Fruit fly (Drosophila melanogaster) whole organism, prepupa: ENCODE data around the gene dpr3.

ENCODE experiments used
- CG15336 ChIP-seq: fragments of 200-800 bp; sonication (Bioruptor generic); IDR thresholded peaks from 2 replicates; pipeline ENCODE4 v1.3.6; 2022; ENCODE audit warnings: missing biosample characterization, missing genetic modification characterization
- CG1621 ChIP-seq: fragments of 200-800 bp; sonication (Bioruptor generic); optimal IDR thresholded peaks from 3 replicates; lab custom pipeline; 2018; ENCODE audit warnings: missing biosample characterization, mild to moderate bottlenecking, missing genetic modification characterization
- CG6163 ChIP-seq: fragments of 200-800 bp; sonication (Bioruptor generic); IDR thresholded peaks from 3 replicates; pipeline ENCODE4 v1.3.6; 2022; ENCODE audit warnings: missing biosample characterization, missing genetic modification characterization
- CG6808 ChIP-seq: fragments of 200-800 bp; sonication (Bioruptor generic); optimal IDR thresholded peaks from 3 replicates; lab custom pipeline; 2017; ENCODE audit warnings: missing biosample characterization, missing genetic modification characterization, mild to moderate bottlenecking, moderate library complexity, missing genetic modification reagents
- CG9139 ChIP-seq: fragments of 200-800 bp; sonication (Bioruptor generic); optimal IDR thresholded peaks from 3 replicates; lab custom pipeline; 2017; ENCODE audit warnings: missing biosample characterization, mild to moderate bottlenecking, missing genetic modification characterization
- Eip93F ChIP-seq: fragments of 200-800 bp; sonication (Bioruptor generic); optimal IDR thresholded peaks from 2 replicates; lab custom pipeline; 2016; ENCODE audit warnings: missing biosample characterization, mild to moderate bottlenecking, missing genetic modification characterization
- Ets96B ChIP-seq: fragments of 200-800 bp; optimal IDR thresholded peaks from 2 replicates; lab custom pipeline; 2019; ENCODE audit warnings: missing biosample characterization, mild to moderate bottlenecking, missing genetic modification characterization, moderate library complexity
- Sox14 ChIP-seq: fragments of 200-800 bp; sonication (Bioruptor generic); optimal IDR thresholded peaks from 3 replicates; lab custom pipeline; 2016; ENCODE audit warnings: missing biosample characterization, missing genetic modification characterization
- achi ChIP-seq: fragments of 200-800 bp; sonication (Bioruptor generic); optimal IDR thresholded peaks from 3 replicates; lab custom pipeline; 2016; ENCODE audit warnings: missing biosample characterization, missing genetic modification characterization
- acj6 ChIP-seq: fragments of 200-800 bp; sonication (Bioruptor generic); optimal IDR thresholded peaks from 3 replicates; lab custom pipeline; 2016; ENCODE audit warnings: missing biosample characterization, missing genetic modification characterization
- dsx ChIP-seq: fragments of 200-800 bp; optimal IDR thresholded peaks from 3 replicates; lab custom pipeline; 2019; ENCODE audit warnings: missing biosample characterization, mild to moderate bottlenecking, missing genetic modification characterization, moderate library complexity; ENCODE audit not compliant: poor library complexity, severe bottlenecking
- salr ChIP-seq, 2 experiments: fragments of 200-800 bp; sonication (Bioruptor generic); optimal IDR thresholded peaks; 3 replicates each; lab custom pipeline; 2016 to 2018; ENCODE audit warnings: missing biosample characterization in 2 of 2, missing genetic modification characterization in 2 of 2, mild to moderate bottlenecking in 1 of 2
- svp ChIP-seq: fragments of 200-800 bp; sonication (Bioruptor generic); peaks from one replicate; lab custom pipeline; 2016; ENCODE audit warnings: missing biosample characterization, missing genetic modification characterization

The dpr3 gene

DNA sequence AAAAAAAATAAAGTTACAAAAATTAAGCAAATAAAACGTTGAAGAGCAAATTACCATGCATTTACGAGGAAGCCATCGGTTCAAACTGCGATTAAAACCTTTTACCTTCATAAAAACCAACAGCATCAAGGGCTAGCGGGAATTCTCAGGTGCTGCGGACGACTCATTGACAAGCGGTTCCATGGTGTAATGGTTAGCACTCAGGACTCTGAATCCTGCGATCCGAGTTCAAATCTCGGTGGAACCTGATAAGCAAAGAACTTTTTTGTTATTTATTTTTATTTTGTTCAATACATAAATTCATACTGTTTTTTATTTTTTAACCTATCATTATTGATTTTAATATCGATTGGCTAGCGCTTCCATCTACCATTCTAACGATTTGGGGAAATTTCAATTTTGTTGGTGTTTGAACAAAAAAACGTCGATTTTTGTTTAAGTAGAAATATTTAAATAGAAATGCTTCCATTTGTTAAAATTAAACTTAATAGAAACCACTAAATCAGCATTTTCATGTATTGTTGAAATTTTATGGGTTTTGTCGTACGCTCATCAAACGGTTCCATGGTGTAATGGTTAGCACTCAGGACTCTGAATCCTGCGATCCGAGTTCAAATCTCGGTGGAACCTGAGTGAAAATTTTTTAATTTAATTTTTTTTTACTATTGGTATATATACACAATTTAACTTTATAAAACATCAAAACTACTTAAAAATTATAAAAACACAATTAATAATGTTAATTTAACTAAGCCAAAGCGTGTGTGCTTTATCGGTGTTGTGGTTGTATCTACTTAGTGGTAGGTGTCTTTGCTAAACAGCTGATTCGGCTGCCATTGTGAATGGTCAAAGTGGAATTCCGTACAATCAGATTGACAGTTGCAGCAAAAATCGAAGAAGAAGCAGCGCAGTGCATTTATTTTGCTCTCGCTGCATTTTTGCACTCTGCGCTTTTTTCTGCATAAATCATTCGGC, 100.4 kb downstream of the dpr3 start, which contains the start of gene CG4238:
Gene CG4238 (plus strand): TSS at position 880 of the 975 bp plus-strand sequence.
- TF ChIP-seq acj6 (GFP tag; lab: Kevin White, UChicago) (no peak), dsx (peak; percentile 58), Ets96B (tag; lab: Kevin White, UChicago) (no peak), Eip93F (GFP tag; lab: Kevin White, UChicago) (peak; percentile 6), CG6163 (GFP tag; lab: Robert Waterston, UW) (no peak), CG15336 (GFP tag; lab: Robert Waterston, UW) (peak; percentile 9; the same call in 1 of the 2 replicates), svp (GFP tag; lab: Kevin White, UChicago) (peak; percentile 64), achi (GFP tag; lab: Kevin White, UChicago) (peak; percentile 97), salr (GFP tag; optimal IDR thresholded peaks at IDR 0.05; lab: Kevin White, UChicago) (no peak), Sox14 (GFP tag; lab: Kevin White, UChicago) (peak; percentile 5), CG9139 (no peak), CG6808 (GFP tag; lab: Kevin White, UChicago) (peak; percentile 6), CG1621 (tag; lab: Kevin White, UChicago) (peak; percentile 100)
